Worm (Caenorhabditis elegans) whole organism, L1 larva: Measurements from ENCODE around the gene F23F12.13.

ENCODE experiments used
- ceh-82 ChIP-seq, 3 experiments: fragments of 150-350 bp in 1 of 3; sonication (generic microtip) in 2 of 3; optimal IDR thresholded peaks; 2 replicates each; lab custom pipeline; 2014 to 2017; ENCODE audit warnings: missing biosample characterization in 3 of 3, missing genetic modification characterization in 3 of 3
- egl-27 ChIP-seq, 2 experiments: fragments of 150-350 bp in 1 of 2; sonication (generic microtip); optimal IDR thresholded peaks; 3 replicates each; lab custom pipeline; 2017 to 2018; ENCODE audit warnings: missing biosample characterization in 2 of 2, missing genetic modification characterization in 2 of 2, missing genetic modification reagents in 2 of 2
- elt-2 ChIP-seq: sonication (generic microtip); optimal IDR thresholded peaks from 2 replicates; lab custom pipeline; 2016; ENCODE audit warnings: missing genetic modification characterization, mild to moderate bottlenecking, inconsistent platforms, missing compliant biosample characterization, missing genetic modification reagents
- fos-1 ChIP-seq: fragments of 150-350 bp; optimal IDR thresholded peaks from 2 replicates; lab custom pipeline; 2014; ENCODE audit warnings: missing biosample characterization, missing genetic modification characterization
- lin-15B ChIP-seq: fragments of 150-350 bp; sonication (generic microtip); optimal IDR thresholded peaks from 3 replicates; lab custom pipeline; 2014; ENCODE audit warnings: missing biosample characterization, missing genetic modification characterization
- unc-62 ChIP-seq: fragments of 150-350 bp; optimal IDR thresholded peaks from 2 replicates; lab custom pipeline; 2014; ENCODE audit warnings: missing biosample characterization, missing genetic modification reagents, missing genetic modification characterization

ce11 chrIII:6492807-6493206, 2.7 kb upstream of the F23F12.13 start, which contains the start of gene srb-11:
- no peak for TF ChIP-seq ceh-82 (tag; optimal IDR thresholded peaks at IDR 0.05; lab: Kevin White, UChicago)
- TF ChIP-seq egl-27 (tag; optimal IDR thresholded peaks at IDR 0.05; lab: Kevin White, UChicago) = no peak
- TF ChIP-seq fos-1 = no peak
- TF ChIP-seq unc-62 = no peak
- no peak for TF ChIP-seq lin-15B (tag; lab: Kevin White, UChicago)
- TF ChIP-seq elt-2 (tag; lab: Kevin White, UChicago) = no peak
